Fruit fly (Drosophila melanogaster) whole organism, embryonic: ENCODE data around the gene CG4730.
A peak's percentile ranks its signal among the peaks of the same experiment; 100 is the strongest.

ENCODE experiments used
- Asciz ChIP-seq: fragments of 200-800 bp; sonication (Bioruptor generic); optimal IDR thresholded peaks from 2 replicates; lab custom pipeline; 2017; ENCODE audit warnings: missing biosample characterization, mild to moderate bottlenecking, missing genetic modification characterization, missing genetic modification reagents
- B-H2 ChIP-seq: fragments of 200-800 bp; sonication (Bioruptor generic); optimal IDR thresholded peaks from 2 replicates; lab custom pipeline; 2018; ENCODE audit warnings: missing biosample characterization, mild to moderate bottlenecking, missing genetic modification characterization
- CG10274 ChIP-seq: fragments of 200-800 bp; sonication (Bioruptor generic); optimal IDR thresholded peaks from 3 replicates; lab custom pipeline; 2017; ENCODE audit warnings: missing biosample characterization, mild to moderate bottlenecking, missing genetic modification characterization
- CG10431 ChIP-seq: fragments of 200-800 bp; sonication (Bioruptor generic); optimal IDR thresholded peaks from 3 replicates; lab custom pipeline; 2018; ENCODE audit warnings: missing biosample characterization, mild to moderate bottlenecking, missing genetic modification characterization
- CG11695 ChIP-seq: fragments of 200-800 bp; sonication (Bioruptor generic); IDR thresholded peaks from 3 replicates; pipeline ENCODE4 v1.3.6; 2022; ENCODE audit warnings: missing biosample characterization, missing genetic modification characterization
- CG11723 ChIP-seq: fragments of 200-800 bp; sonication (Bioruptor generic); optimal IDR thresholded peaks from 2 replicates; lab custom pipeline; 2017; ENCODE audit warnings: missing biosample characterization, mild to moderate bottlenecking, missing genetic modification characterization
- CG12104 ChIP-seq: fragments of 200-800 bp; sonication (Bioruptor generic); optimal IDR thresholded peaks from 3 replicates; lab custom pipeline; 2016; ENCODE audit warnings: missing biosample characterization, missing genetic modification characterization
- CG12236 ChIP-seq: fragments of 200-800 bp; sonication (Bioruptor generic); optimal IDR thresholded peaks from 2 replicates; lab custom pipeline; 2016; ENCODE audit warnings: missing biosample characterization, missing genetic modification characterization
- CG14014 ChIP-seq: fragments of 200-800 bp; sonication (Bioruptor generic); IDR thresholded peaks from 2 replicates; pipeline ENCODE4 v1.3.6; 2022; ENCODE audit warnings: missing biosample characterization, missing genetic modification characterization
- CG14965 ChIP-seq: fragments of 200-800 bp; sonication (Bioruptor generic); optimal IDR thresholded peaks from 2 replicates; lab custom pipeline; 2016; ENCODE audit warnings: missing biosample characterization, missing genetic modification characterization, borderline replicate concordance
- CG1602 ChIP-seq: fragments of 200-800 bp; sonication (Bioruptor generic); optimal IDR thresholded peaks from 3 replicates; lab custom pipeline; 2016; ENCODE audit warnings: missing biosample characterization, missing genetic modification characterization
- CG1647 ChIP-seq: fragments of 200-800 bp; sonication (Bioruptor generic); optimal IDR thresholded peaks from 3 replicates; lab custom pipeline; 2016; ENCODE audit warnings: missing biosample characterization, missing genetic modification characterization
- CG17568 ChIP-seq: fragments of 200-800 bp; sonication (Bioruptor generic); optimal IDR thresholded peaks from 2 replicates; lab custom pipeline; 2018; ENCODE audit warnings: missing biosample characterization, mild to moderate bottlenecking, missing genetic modification characterization, moderate library complexity
- CG2678 ChIP-seq: fragments of 200-800 bp; sonication (Bioruptor generic); optimal IDR thresholded peaks from 3 replicates; lab custom pipeline; 2019; ENCODE audit warnings: missing biosample characterization, mild to moderate bottlenecking, missing genetic modification characterization, moderate library complexity
- CG2712 ChIP-seq: fragments of 200-800 bp; optimal IDR thresholded peaks from 3 replicates; lab custom pipeline; 2019; ENCODE audit warnings: missing biosample characterization, mild to moderate bottlenecking, missing genetic modification characterization, moderate library complexity
- CG3163 ChIP-seq: fragments of 200-800 bp; sonication (Bioruptor generic); optimal IDR thresholded peaks from 3 replicates; lab custom pipeline; 2016; ENCODE audit warnings: missing biosample characterization, missing genetic modification characterization
- CG32772 ChIP-seq: fragments of 200-800 bp; sonication (Bioruptor generic); IDR thresholded peaks from 2 replicates; pipeline ENCODE4 v1.3.6; 2022; ENCODE audit warnings: missing biosample characterization, missing genetic modification characterization
- CG33213 ChIP-seq: fragments of 200-800 bp; sonication (Bioruptor generic); optimal IDR thresholded peaks from 3 replicates; lab custom pipeline; 2016; ENCODE audit warnings: missing biosample characterization, missing genetic modification characterization
- CG34422 ChIP-seq: fragments of 200-800 bp; sonication (Bioruptor generic); IDR thresholded peaks from 3 replicates; pipeline ENCODE4 v1.3.6; 2022; ENCODE audit warnings: missing biosample characterization, missing genetic modification characterization
- CG5953 ChIP-seq: fragments of 200-800 bp; sonication (Bioruptor generic); IDR thresholded peaks from 2 replicates; pipeline ENCODE4 v1.3.6; 2022; ENCODE audit warnings: missing biosample characterization, missing genetic modification characterization
- CG6272 ChIP-seq: fragments of 200-800 bp; sonication (Bioruptor generic); IDR thresholded peaks from 2 replicates; pipeline ENCODE4 v1.3.6; 2022; ENCODE audit warnings: missing biosample characterization, missing genetic modification characterization
- CG6791 ChIP-seq: fragments of 200-800 bp; sonication (Bioruptor generic); IDR thresholded peaks from 3 replicates; pipeline ENCODE4 v1.3.6; 2022; ENCODE audit warnings: missing biosample characterization, missing genetic modification characterization; ENCODE audit not compliant: partially characterized antibody
- CG7786 ChIP-seq: fragments of 200-800 bp; sonication (Bioruptor generic); optimal IDR thresholded peaks from 2 replicates; lab custom pipeline; 2016; ENCODE audit warnings: missing biosample characterization, missing genetic modification characterization
- CG8290 ChIP-seq, 3 experiments: fragments of 200-800 bp; sonication (Bioruptor generic); optimal IDR thresholded peaks; 2 replicates each; lab custom pipeline; 2016 to 2019; ENCODE audit warnings: missing biosample characterization in 3 of 3, missing genetic modification characterization in 3 of 3, mild to moderate bottlenecking in 2 of 3, moderate library complexity in 1 of 3
- CG8478 ChIP-seq: fragments of >200 bp; optimal IDR thresholded peaks from 2 replicates; lab custom pipeline; 2018
- Dfd ChIP-seq, 2 experiments: fragments of >200 bp; optimal IDR thresholded peaks; 2 replicates each; lab custom pipeline; 2017; ENCODE audit warnings: missing biosample characterization in 2 of 2, missing genetic modification characterization in 2 of 2
- Hmr ChIP-seq: fragments of 200-800 bp; sonication (Bioruptor generic); optimal IDR thresholded peaks from 3 replicates; lab custom pipeline; 2017; ENCODE audit warnings: mild to moderate bottlenecking, missing biosample characterization, missing genetic modification reagents, missing genetic modification characterization
- Hsf ChIP-seq: fragments of 200-800 bp; sonication (Bioruptor generic); optimal IDR thresholded peaks from 3 replicates; lab custom pipeline; 2016; ENCODE audit warnings: missing biosample characterization, missing genetic modification characterization
- Lhr ChIP-seq: fragments of 200-800 bp; sonication (Bioruptor generic); optimal IDR thresholded peaks from 3 replicates; lab custom pipeline; 2017; ENCODE audit warnings: mild to moderate bottlenecking, missing biosample characterization, missing genetic modification reagents, missing genetic modification characterization
- NFAT ChIP-seq: fragments of 200-800 bp; sonication (Bioruptor generic); IDR thresholded peaks from 2 replicates; pipeline ENCODE4 v1.3.6; 2022; ENCODE audit warnings: missing biosample characterization, missing genetic modification characterization
- Oaz ChIP-seq: fragments of 200-800 bp; sonication (Bioruptor generic); IDR thresholded peaks from 2 replicates; pipeline ENCODE4 v1.3.6; 2022; ENCODE audit warnings: missing biosample characterization, missing genetic modification characterization
- Taf1 ChIP-seq: fragments of 200-800 bp; sonication (Bioruptor generic); IDR thresholded peaks from 2 replicates; pipeline ENCODE4 v1.3.6; 2022; ENCODE audit warnings: missing biosample characterization, missing genetic modification characterization
- ato ChIP-seq: fragments of 200-800 bp; sonication (Bioruptor generic); IDR thresholded peaks from 2 replicates; pipeline ENCODE4 v1.3.6; 2022; ENCODE audit warnings: missing biosample characterization, missing genetic modification characterization; ENCODE audit not compliant: partially characterized antibody
- bab2 ChIP-seq: fragments of 200-800 bp; sonication (Bioruptor generic); optimal IDR thresholded peaks from 2 replicates; lab custom pipeline; 2016; ENCODE audit warnings: missing biosample characterization, missing genetic modification characterization
- bigmax ChIP-seq: fragments of 200-800 bp; sonication (Bioruptor generic); optimal IDR thresholded peaks from 2 replicates; lab custom pipeline; 2018; ENCODE audit warnings: missing biosample characterization, mild to moderate bottlenecking, missing genetic modification characterization
- btn ChIP-seq: fragments of 200-800 bp; sonication (Bioruptor generic); optimal IDR thresholded peaks from 2 replicates; lab custom pipeline; 2016; ENCODE audit warnings: missing biosample characterization, missing genetic modification characterization
- danr ChIP-seq: fragments of 200-800 bp; sonication (Bioruptor generic); IDR thresholded peaks from 2 replicates; pipeline ENCODE4 v1.3.6; 2022; ENCODE audit warnings: missing biosample characterization, missing genetic modification characterization
- dpn ChIP-seq, 2 experiments: fragments of 200-800 bp; sonication (Bioruptor generic); optimal IDR thresholded peaks; 3 replicates each; lab custom pipeline; 2016; ENCODE audit warnings: missing biosample characterization in 2 of 2, missing genetic modification characterization in 2 of 2
- dysf ChIP-seq: fragments of 200-800 bp; sonication (Bioruptor generic); IDR thresholded peaks from 3 replicates; pipeline ENCODE4 v1.3.6; 2022; ENCODE audit warnings: missing biosample characterization, missing genetic modification characterization
- jing ChIP-seq: fragments of 200-800 bp; sonication (Bioruptor generic); optimal IDR thresholded peaks from 2 replicates; lab custom pipeline; 2018; ENCODE audit warnings: missing biosample characterization, mild to moderate bottlenecking, missing genetic modification characterization
- jumu ChIP-seq: fragments of 200-800 bp; sonication (Bioruptor generic); optimal IDR thresholded peaks from 3 replicates; lab custom pipeline; 2016; ENCODE audit warnings: missing biosample characterization, missing genetic modification characterization
- kah ChIP-seq: fragments of 200-800 bp; sonication (Bioruptor generic); optimal IDR thresholded peaks from 2 replicates; lab custom pipeline; 2018; ENCODE audit warnings: missing biosample characterization, mild to moderate bottlenecking, missing genetic modification characterization
- knrl ChIP-seq: fragments of 200-800 bp; sonication (Bioruptor generic); IDR thresholded peaks from 3 replicates; pipeline ENCODE4 v1.3.6; 2022; ENCODE audit warnings: missing biosample characterization, missing genetic modification characterization; ENCODE audit not compliant: partially characterized antibody
- lmd ChIP-seq: fragments of 200-800 bp; sonication (Bioruptor generic); IDR thresholded peaks from 2 replicates; pipeline ENCODE4 v1.3.6; 2022; ENCODE audit warnings: missing biosample characterization, missing genetic modification characterization
- lola ChIP-seq, 3 experiments: fragments of >200 bp in 2 of 3; fragments of 200-800 bp in 1 of 3; sonication (Bioruptor generic) in 1 of 3; optimal IDR thresholded peaks; 2 replicates each; lab custom pipeline; 2017 to 2019; ENCODE audit warnings: missing biosample characterization in 3 of 3, missing genetic modification characterization in 3 of 3, mild to moderate bottlenecking in 1 of 3, moderate library complexity in 1 of 3
- luna ChIP-seq: fragments of 200-800 bp; sonication (Bioruptor generic); optimal IDR thresholded peaks from 2 replicates; lab custom pipeline; 2016; ENCODE audit warnings: missing biosample characterization, missing genetic modification characterization
- mam ChIP-seq: fragments of 200-800 bp; sonication (Bioruptor generic); optimal IDR thresholded peaks from 3 replicates; lab custom pipeline; 2016; ENCODE audit warnings: missing biosample characterization, missing genetic modification characterization
- nerfin-2 ChIP-seq: fragments of 200-800 bp; sonication (Bioruptor generic); IDR thresholded peaks from 2 replicates; pipeline ENCODE4 v1.3.6; 2022; ENCODE audit warnings: missing biosample characterization, missing genetic modification characterization; ENCODE audit not compliant: partially characterized antibody
- unc-4 ChIP-seq: fragments of 200-800 bp; sonication (Bioruptor generic); IDR thresholded peaks from 2 replicates; pipeline ENCODE4 v1.3.6; 2022; ENCODE audit warnings: missing biosample characterization, missing genetic modification characterization; ENCODE audit not compliant: partially characterized antibody

The CG4730 gene

dm6 chr3R:25646882-25647518 is 31.5 kb downstream of the CG4730 start (continued):
- peak; percentile 96 for TF ChIP-seq Hmr (GFP tag; lab: Kevin White, UChicago)
- TF ChIP-seq nerfin-2 (GFP tag; lab: Robert Waterston, UW): peak; percentile 67
- peak; percentile 92 for TF ChIP-seq CG1602 (GFP tag; lab: Kevin White, UChicago)
- TF ChIP-seq CG10431 (GFP tag; lab: Kevin White, UChicago): peak; percentile 70
- peak; percentile 83 for TF ChIP-seq btn (GFP tag; lab: Kevin White, UChicago)
- peak; percentile 63 for TF ChIP-seq Asciz (GFP tag; lab: Kevin White, UChicago)
- TF ChIP-seq CG33213 (GFP tag; lab: Kevin White, UChicago): peak; percentile 92
- TF ChIP-seq CG10274 (GFP tag; lab: Kevin White, UChicago): peak; percentile 82
- peak; percentile 92 for TF ChIP-seq CG2712 (tag; lab: Kevin White, UChicago)
- peak; percentile 95 for TF ChIP-seq Hsf (GFP tag; lab: Kevin White, UChicago)
- TF ChIP-seq CG2678 (tag; lab: Kevin White, UChicago): peak; percentile 91
- TF ChIP-seq CG7786 (GFP tag; lab: Kevin White, UChicago): peak; percentile 97
- peak; percentile 88 for TF ChIP-seq CG32772 (GFP tag; lab: Robert Waterston, UW)
- peak; percentile 91 for TF ChIP-seq CG34422 (GFP tag; lab: Robert Waterston, UW)
- TF ChIP-seq Dfd (GFP tag; optimal IDR thresholded peaks at IDR 0.05; lab: Kevin White, UChicago): no peak
- peak; percentile 95 for TF ChIP-seq knrl
- TF ChIP-seq lola (GFP tag; optimal IDR thresholded peaks at IDR 0.05; lab: Kevin White, UChicago): peak in 2 of 3 experiments; percentile 50 to 92
- TF ChIP-seq Lhr (GFP tag; lab: Kevin White, UChicago): peak; percentile 93
- peak; percentile 91 for TF ChIP-seq CG14014
- TF ChIP-seq CG12236 (GFP tag; lab: Kevin White, UChicago): peak; percentile 92
- peak; percentile 88 for TF ChIP-seq CG12104 (GFP tag; lab: Kevin White, UChicago)
- peak; percentile 90 for TF ChIP-seq CG11723 (GFP tag; lab: Kevin White, UChicago)
- peak; percentile 98 for TF ChIP-seq mam (GFP tag; lab: Kevin White, UChicago)
- peak; percentile 82; the same call in 1 of the 2 replicates for TF ChIP-seq Oaz (GFP tag; lab: Robert Waterston, UW)
- peak; percentile 75; the same call in 1 of the 2 replicates for TF ChIP-seq Taf1 (GFP tag; lab: Robert Waterston, UW)
- peak; percentile 93 for TF ChIP-seq unc-4 (GFP tag; lab: Robert Waterston, UW)
- TF ChIP-seq CG6791: peak; percentile 68; the same call in 1 of the 3 replicates
- peak; percentile 87 for TF ChIP-seq luna (GFP tag; lab: Kevin White, UChicago)
- peak; percentile 71 for TF ChIP-seq CG17568 (GFP tag; lab: Kevin White, UChicago)
- TF ChIP-seq B-H2 (GFP tag; lab: Kevin White, UChicago): peak; percentile 90
- TF ChIP-seq CG8478: peak; percentile 91
- TF ChIP-seq bab2 (GFP tag; lab: Kevin White, UChicago): peak; percentile 97
- peak; percentile 91 for TF ChIP-seq CG1647 (GFP tag; lab: Kevin White, UChicago)
- TF ChIP-seq lmd (GFP tag; lab: Robert Waterston, UW): peak; percentile 93
- peak; percentile 83 for TF ChIP-seq CG5953 (GFP tag; lab: Robert Waterston, UW)
- TF ChIP-seq CG3163 (GFP tag; lab: Kevin White, UChicago): peak; percentile 86
- peak; percentile 86 for TF ChIP-seq CG11695
- TF ChIP-seq CG14965 (GFP tag; lab: Kevin White, UChicago): peak; percentile 81
- peak; percentile 94 for TF ChIP-seq dysf (GFP tag; lab: Robert Waterston, UW)
- peak; percentile 87 for TF ChIP-seq danr (GFP tag; lab: Robert Waterston, UW)
- TF ChIP-seq dpn (GFP tag; optimal IDR thresholded peaks at IDR 0.05; lab: Kevin White, UChicago): peak; percentile 96 to 97
- TF ChIP-seq CG6272: peak; percentile 93
- TF ChIP-seq jing: peak; percentile 73
- TF ChIP-seq ato: 0 out of 2 replicates have a peak, but pooled peaks have one; percentile 35
- peak; percentile 54 for TF ChIP-seq kah
- TF ChIP-seq NFAT (GFP tag; lab: Robert Waterston, UW): peak; percentile 81
- TF ChIP-seq CG8290 (GFP tag; optimal IDR thresholded peaks at IDR 0.05; lab: Kevin White, UChicago): peak; percentile 95
- TF ChIP-seq CG8290 (tag; optimal IDR thresholded peaks at IDR 0.05; lab: Kevin White, UChicago): peak; percentile 44 to 95
- peak; percentile 98 for TF ChIP-seq jumu (GFP tag; lab: Kevin White, UChicago)
- no peak for TF ChIP-seq bigmax (GFP tag; lab: Kevin White, UChicago)
